Worm (Caenorhabditis elegans) whole organism, midembryonic: ENCODE results near the gene sri-43.
"Not testable (repeated sequence)": the region's sequence is repeated elsewhere in the genome, so short reads cannot be mapped to it uniquely, and the experiment has no call there.

ENCODE experiments used
- T22C8.4 ChIP-seq: fragments of 200-800 bp; sonication (Bioruptor generic); IDR thresholded peaks from 2 replicates; pipeline ENCODE4 v1.3.6; 2022; ENCODE audit warnings: missing genetic modification characterization, missing compliant biosample characterization
- cog-1 ChIP-seq: sonication (generic microtip); optimal IDR thresholded peaks from 2 replicates; lab custom pipeline; 2016; ENCODE audit warnings: missing genetic modification characterization, missing compliant biosample characterization
- flt-1 ChIP-seq: fragments of 200-800 bp; sonication (Bioruptor generic); IDR thresholded peaks from 2 replicates; pipeline ENCODE4 v1.3.6; 2022; ENCODE audit warnings: missing genetic modification characterization, missing compliant biosample characterization
- klf-2 ChIP-seq: fragments of 200-800 bp; sonication (Bioruptor generic); conservative IDR thresholded peaks from 2 replicates; pipeline ENCODE4 v1.3.6; 2022; ENCODE audit warnings: missing genetic modification reagents, missing genetic modification characterization, missing compliant biosample characterization
- med-1 ChIP-seq: sonication (generic microtip); optimal IDR thresholded peaks from 2 replicates; lab custom pipeline; 2017; ENCODE audit warnings: missing genetic modification characterization, mild to moderate bottlenecking, missing compliant biosample characterization, antibody characterized with exemption, missing genetic modification reagents; ENCODE audit not compliant: insufficient read depth
- ref-1 ChIP-seq: fragments of 200-800 bp; sonication (Bioruptor generic); conservative IDR thresholded peaks from 2 replicates; pipeline ENCODE4 v1.3.6; 2022; ENCODE audit warnings: missing genetic modification reagents, missing genetic modification characterization, missing compliant biosample characterization
- tab-1 ChIP-seq: fragments of 200-800 bp; sonication (Bioruptor generic); IDR thresholded peaks from 2 replicates; pipeline ENCODE4 v1.3.6; 2022; ENCODE audit warnings: missing genetic modification characterization, missing compliant biosample characterization
- ztf-23 ChIP-seq: fragments of 200-800 bp; sonication (Bioruptor generic); IDR thresholded peaks from 2 replicates; pipeline ENCODE4 v1.3.6; 2022; ENCODE audit warnings: missing genetic modification reagents, missing genetic modification characterization, missing compliant biosample characterization
- ztf-29 ChIP-seq: fragments of 200-800 bp; sonication (Bioruptor generic); IDR thresholded peaks from 2 replicates; pipeline ENCODE4 v1.3.6; 2022; ENCODE audit warnings: missing genetic modification reagents, missing genetic modification characterization, missing compliant biosample characterization

Gene sri-43

ce11 chrII:3156749-3157148 lies 12.3 kb upstream of the sri-43 start, which contains the start of gene sri-33:
sri-33 (minus strand) TSS chrII:3156849.
- TF ChIP-seq cog-1 (tag; lab: Kevin White, UChicago) (no peak), tab-1 (GFP tag; lab: Robert Waterston, UW) (no peak), ztf-29 (GFP tag; lab: Robert Waterston, UW) (no peak), ztf-23 (GFP tag; lab: Robert Waterston, UW) (no peak), ref-1 (GFP tag; lab: Robert Waterston, UW) (no peak), T22C8.4 (GFP tag; lab: Robert Waterston, UW) (no peak), med-1 (no peak), klf-2 (no peak), flt-1 (GFP tag; lab: Robert Waterston, UW) (no peak)

DNA sequence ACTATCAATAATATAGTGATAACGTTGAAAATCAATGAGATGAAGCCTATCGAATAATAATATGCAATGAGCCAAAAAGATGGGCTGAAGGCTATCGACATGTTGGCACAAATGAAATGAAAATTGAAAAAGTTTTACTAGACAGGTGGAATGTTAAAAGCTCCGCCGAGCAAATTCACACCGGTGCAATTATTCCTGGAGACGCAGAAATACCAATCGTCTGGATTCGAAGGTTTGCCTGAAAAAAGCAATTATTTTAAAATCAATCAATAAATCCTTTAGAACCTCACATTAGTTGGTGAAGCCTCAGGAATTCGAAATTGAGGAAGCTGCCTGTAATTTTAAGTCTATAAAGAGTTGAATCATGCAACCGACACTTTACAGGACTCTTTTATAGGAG lies 9.9 kb upstream of the sri-43 start, which contains the start of gene sri-32:
TSS of gene sri-32 (minus strand) at position 101 of the 400 bp plus-strand sequence.
- TF ChIP-seq ref-1 (GFP tag; lab: Robert Waterston, UW) = no peak
- TF ChIP-seq ztf-23 (GFP tag; lab: Robert Waterston, UW) = no peak
- no peak for TF ChIP-seq tab-1 (GFP tag; lab: Robert Waterston, UW)
- no peak for TF ChIP-seq T22C8.4 (GFP tag; lab: Robert Waterston, UW)
- TF ChIP-seq klf-2 = no peak
- no peak for TF ChIP-seq flt-1 (GFP tag; lab: Robert Waterston, UW)
- TF ChIP-seq cog-1 (tag; lab: Kevin White, UChicago) = no peak

- TF ChIP-seq klf-2 = no peak
- no peak for TF ChIP-seq flt-1 (GFP tag; lab: Robert Waterston, UW)
Observed at ce11 chrII:3151615-3152014, 7.2 kb upstream of the sri-43 start, which contains the start of the genes T10D4.14 and T10D4.19. T10D4.14 (minus strand) TSS chrII:3151715. T10D4.19 (plus strand) TSS chrII:3151918.

DNA sequence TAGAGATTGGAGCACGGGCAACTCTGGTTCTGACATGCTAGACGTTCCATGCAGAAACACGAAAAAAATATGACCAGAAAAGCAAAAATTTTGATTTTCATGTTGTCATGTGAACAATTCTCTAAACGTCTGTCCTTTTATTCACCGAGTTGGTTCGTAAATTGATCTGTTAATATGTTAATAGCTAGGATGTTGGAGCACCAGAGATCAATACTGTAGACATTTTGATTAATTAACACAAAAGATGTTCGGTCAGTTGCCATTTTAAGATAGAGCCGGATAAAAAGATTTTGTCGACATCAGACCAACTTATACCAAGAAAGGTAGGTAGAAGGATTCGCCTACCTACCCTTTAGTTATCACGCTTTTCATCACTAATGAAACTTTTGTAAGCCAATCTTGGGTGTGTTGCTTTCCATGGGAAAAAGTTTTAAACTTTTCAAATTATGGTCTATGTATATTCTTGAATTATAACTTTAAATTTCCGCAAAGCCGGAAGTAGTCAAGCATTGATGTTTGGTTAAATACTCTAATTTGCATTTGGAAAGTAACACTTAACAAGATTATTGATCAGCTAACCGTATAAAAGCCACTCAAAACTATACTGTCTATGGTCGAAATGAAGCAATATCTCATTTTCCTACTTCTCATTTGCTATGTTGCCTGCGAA lies 5.2 kb upstream of the sri-43 start, which contains the start of the genes T10D4.11 and T10D4.1:
TSS of gene T10D4.11 (minus strand) at position 101 of the 670 bp plus-strand sequence.
TSS of gene T10D4.1 (plus strand) at position 620 of the 670 bp plus-strand sequence.
- TF ChIP-seq tab-1 (GFP tag; lab: Robert Waterston, UW) (no peak), T22C8.4 (GFP tag; lab: Robert Waterston, UW) (no peak), med-1 (no peak), cog-1 (tag; lab: Kevin White, UChicago) (no peak), ref-1 (GFP tag; lab: Robert Waterston, UW) (no peak), ztf-23 (GFP tag; lab: Robert Waterston, UW) (no peak), klf-2 (no peak), flt-1 (GFP tag; lab: Robert Waterston, UW) (no peak), ztf-29 (GFP tag; lab: Robert Waterston, UW) (no peak)

DNA sequence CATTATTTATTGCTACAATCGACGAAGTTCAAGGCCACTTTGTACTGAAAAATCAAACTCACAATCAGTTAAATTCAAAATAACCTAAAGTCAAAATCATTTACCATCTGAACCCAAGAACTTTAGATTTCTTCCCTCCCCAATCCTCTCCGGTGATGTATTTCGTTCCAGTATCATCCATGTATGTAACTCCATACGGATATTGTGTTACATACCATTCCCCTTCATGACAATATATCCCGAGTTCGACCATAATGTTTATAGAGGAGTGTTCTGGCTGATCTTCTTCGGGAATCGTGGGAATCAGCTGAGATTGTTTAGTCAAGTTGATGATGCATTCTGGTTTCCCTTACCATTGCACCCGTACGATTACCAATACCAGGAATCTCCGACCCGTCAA lies 4.0 kb upstream of the sri-43 start:
- TF ChIP-seq ztf-29 (GFP tag; lab: Robert Waterston, UW) = no peak
- no peak for TF ChIP-seq tab-1 (GFP tag; lab: Robert Waterston, UW)
- TF ChIP-seq med-1 = no peak

ce11 chrII:3145842-3146241 lies 1.4 kb upstream of the sri-43 start, which contains the start of gene T10D4.15:
T10D4.15 (plus strand) TSS chrII:3146142.
- TF ChIP-seq klf-2 = no peak
- no peak for TF ChIP-seq ztf-23 (GFP tag; lab: Robert Waterston, UW)
- TF ChIP-seq cog-1 (tag; lab: Kevin White, UChicago) = no peak
- TF ChIP-seq ref-1 (GFP tag; lab: Robert Waterston, UW) = no peak
- no peak for TF ChIP-seq med-1
- no peak for TF ChIP-seq tab-1 (GFP tag; lab: Robert Waterston, UW)
- TF ChIP-seq ztf-29 (GFP tag; lab: Robert Waterston, UW) = no peak
- TF ChIP-seq T22C8.4 (GFP tag; lab: Robert Waterston, UW) = no peak
- no peak for TF ChIP-seq flt-1 (GFP tag; lab: Robert Waterston, UW)

ce11 chrII:3142855-3143254 lies 1.6 kb downstream of the sri-43 start, which contains the start of gene sri-42:
sri-42 (minus strand) TSS chrII:3142955.
- TF ChIP-seq tab-1, ztf-29, flt-1 (GFP tag; lab: Robert Waterston, UW): not testable (repeated sequence)

ce11 chrII:3137804-3138203 lies 6.6 kb downstream of the sri-43 start, which contains the start of gene sri-54:
sri-54 (minus strand) TSS chrII:3137904.
- TF ChIP-seq tab-1 (GFP tag; lab: Robert Waterston, UW) (no peak), cog-1 (tag; lab: Kevin White, UChicago) (no peak), ztf-23 (GFP tag; lab: Robert Waterston, UW) (no peak), med-1 (no peak), klf-2 (no peak), T22C8.4 (GFP tag; lab: Robert Waterston, UW) (no peak)

ce11 chrII:3135293-3135692 lies 9.2 kb downstream of the sri-43 start:
- TF ChIP-seq T22C8.4 (GFP tag; lab: Robert Waterston, UW) (no peak), ztf-29 (GFP tag; lab: Robert Waterston, UW) (peak; percentile 20; the same call in 1 of the 2 replicates), klf-2 (no peak)

- TF ChIP-seq ztf-29 (GFP tag; lab: Robert Waterston, UW) (no peak), tab-1 (GFP tag; lab: Robert Waterston, UW) (no peak), ztf-23 (GFP tag; lab: Robert Waterston, UW) (no peak), ref-1 (GFP tag; lab: Robert Waterston, UW) (no peak), klf-2 (no peak), flt-1 (GFP tag; lab: Robert Waterston, UW) (no peak), cog-1 (tag; lab: Kevin White, UChicago) (no peak), med-1 (no peak), T22C8.4 (GFP tag; lab: Robert Waterston, UW) (no peak)
Observed at ce11 chrII:3129007-3129406, 15.4 kb downstream of the sri-43 start, which contains the start of gene chil-24. chil-24 (plus strand) TSS chrII:3129162.
